Fruit fly (Drosophila melanogaster) whole organism, prepupa: Measurements from ENCODE around the gene Kul.

ENCODE experiments used
- Blimp-1 ChIP-seq: fragments of 200-800 bp; sonication (Bioruptor generic); optimal IDR thresholded peaks from 3 replicates; lab custom pipeline; 2017; ENCODE audit warnings: missing biosample characterization, missing genetic modification characterization, mild to moderate bottlenecking, moderate library complexity, missing genetic modification reagents
- CG10631 ChIP-seq: fragments of 200-800 bp; sonication (Bioruptor generic); optimal IDR thresholded peaks from 2 replicates; lab custom pipeline; 2016; ENCODE audit warnings: missing biosample characterization, missing genetic modification characterization
- CG10669 ChIP-seq: fragments of 200-800 bp; sonication (Bioruptor generic); optimal IDR thresholded peaks from 3 replicates; lab custom pipeline; 2018; ENCODE audit warnings: missing biosample characterization, mild to moderate bottlenecking, missing genetic modification characterization, moderate library complexity
- CG11902 ChIP-seq: fragments of 200-800 bp; sonication (Bioruptor generic); optimal IDR thresholded peaks from 3 replicates; lab custom pipeline; 2016; ENCODE audit warnings: missing biosample characterization, missing genetic modification characterization
- CG15336 ChIP-seq: fragments of 200-800 bp; sonication (Bioruptor generic); IDR thresholded peaks from 2 replicates; pipeline ENCODE4 v1.3.6; 2022; ENCODE audit warnings: missing biosample characterization, missing genetic modification characterization
- CG16779 ChIP-seq: fragments of 200-800 bp; sonication (Bioruptor generic); optimal IDR thresholded peaks from 3 replicates; lab custom pipeline; 2017; ENCODE audit warnings: missing biosample characterization, mild to moderate bottlenecking, missing genetic modification characterization
- CG3032 ChIP-seq: fragments of 200-800 bp; optimal IDR thresholded peaks from 2 replicates; lab custom pipeline; 2019; ENCODE audit warnings: missing biosample characterization, mild to moderate bottlenecking, missing genetic modification characterization, moderate library complexity
- CG31627 ChIP-seq: fragments of 200-800 bp; sonication (Bioruptor generic); optimal IDR thresholded peaks from 3 replicates; lab custom pipeline; 2016; ENCODE audit warnings: missing biosample characterization, missing genetic modification characterization
- CG32006 ChIP-seq: fragments of 200-800 bp; sonication (Bioruptor generic); optimal IDR thresholded peaks from 3 replicates; lab custom pipeline; 2017; ENCODE audit warnings: missing biosample characterization, mild to moderate bottlenecking, missing genetic modification characterization
- CG34406 ChIP-seq: fragments of 200-800 bp; sonication (Bioruptor generic); optimal IDR thresholded peaks from 3 replicates; lab custom pipeline; 2016; ENCODE audit warnings: missing biosample characterization, missing genetic modification characterization
- CG3919 ChIP-seq: fragments of 200-800 bp; sonication (Bioruptor generic); optimal IDR thresholded peaks from 3 replicates; lab custom pipeline; 2016; ENCODE audit warnings: missing biosample characterization, missing genetic modification characterization
- CG4318 ChIP-seq: fragments of 200-800 bp; sonication (Bioruptor generic); optimal IDR thresholded peaks from 3 replicates; lab custom pipeline; 2017; ENCODE audit warnings: missing biosample characterization, mild to moderate bottlenecking, missing genetic modification characterization
- CG6276 ChIP-seq: fragments of 200-800 bp; sonication (Bioruptor generic); optimal IDR thresholded peaks from 2 replicates; lab custom pipeline; 2017; ENCODE audit warnings: missing biosample characterization, mild to moderate bottlenecking, missing genetic modification characterization
- CG6792 ChIP-seq: fragments of 200-800 bp; sonication (Bioruptor generic); optimal IDR thresholded peaks from 3 replicates; lab custom pipeline; 2016; ENCODE audit warnings: missing biosample characterization, missing genetic modification characterization
- CG6808 ChIP-seq: fragments of 200-800 bp; sonication (Bioruptor generic); optimal IDR thresholded peaks from 3 replicates; lab custom pipeline; 2017; ENCODE audit warnings: missing biosample characterization, missing genetic modification characterization, mild to moderate bottlenecking, moderate library complexity, missing genetic modification reagents
- CG6854 ChIP-seq: fragments of 200-800 bp; sonication (Bioruptor generic); optimal IDR thresholded peaks from 2 replicates; lab custom pipeline; 2017; ENCODE audit warnings: missing biosample characterization, mild to moderate bottlenecking, missing genetic modification characterization
- CG7368 ChIP-seq: fragments of 200-800 bp; sonication (Bioruptor generic); optimal IDR thresholded peaks from 3 replicates; lab custom pipeline; 2016; ENCODE audit warnings: missing biosample characterization, missing genetic modification characterization
- CG8119 ChIP-seq: fragments of 200-800 bp; sonication (Bioruptor generic); IDR thresholded peaks from 3 replicates; pipeline ENCODE4 v1.3.6; 2022; ENCODE audit warnings: missing biosample characterization, missing genetic modification characterization
- CG8319 ChIP-seq: fragments of 200-800 bp; sonication (Bioruptor generic); optimal IDR thresholded peaks from 3 replicates; lab custom pipeline; 2016; ENCODE audit warnings: missing biosample characterization, missing genetic modification characterization
- CG8632 ChIP-seq: fragments of 200-800 bp; sonication (Bioruptor generic); optimal IDR thresholded peaks from 3 replicates; lab custom pipeline; 2016; ENCODE audit warnings: missing biosample characterization, missing genetic modification characterization
- CG9139 ChIP-seq: fragments of 200-800 bp; sonication (Bioruptor generic); optimal IDR thresholded peaks from 3 replicates; lab custom pipeline; 2017; ENCODE audit warnings: missing biosample characterization, mild to moderate bottlenecking, missing genetic modification characterization
- Eip75B ChIP-seq: fragments of 200-800 bp; sonication (Bioruptor generic); optimal IDR thresholded peaks from 3 replicates; lab custom pipeline; 2016; ENCODE audit warnings: missing biosample characterization, missing genetic modification characterization
- Eip78C ChIP-seq: fragments of 200-800 bp; sonication (Bioruptor generic); peaks from one replicate; lab custom pipeline; 2016; ENCODE audit warnings: missing biosample characterization, missing genetic modification characterization
- Ets21C ChIP-seq: fragments of 200-800 bp; sonication (Bioruptor generic); optimal IDR thresholded peaks from 3 replicates; lab custom pipeline; 2016; ENCODE audit warnings: missing biosample characterization, missing genetic modification characterization
- Ets96B ChIP-seq: fragments of 200-800 bp; optimal IDR thresholded peaks from 2 replicates; lab custom pipeline; 2019; ENCODE audit warnings: missing biosample characterization, mild to moderate bottlenecking, missing genetic modification characterization, moderate library complexity
- Gug ChIP-seq: fragments of 200-800 bp; sonication (Bioruptor generic); IDR thresholded peaks from 2 replicates; pipeline ENCODE4 v1.3.6; 2022; ENCODE audit warnings: missing biosample characterization, missing genetic modification characterization
- Hr38 ChIP-seq: sonication (Bioruptor generic); optimal IDR thresholded peaks from 2 replicates; lab custom pipeline; 2016; ENCODE audit warnings: missing biosample characterization, missing genetic modification characterization
- Hr4 ChIP-seq: fragments of 200-800 bp; sonication (Bioruptor generic); optimal IDR thresholded peaks from 3 replicates; lab custom pipeline; 2016; ENCODE audit warnings: missing biosample characterization, missing genetic modification characterization
- Met ChIP-seq: fragments of 200-800 bp; sonication (Bioruptor generic); optimal IDR thresholded peaks from 3 replicates; lab custom pipeline; 2016; ENCODE audit warnings: missing biosample characterization, missing genetic modification characterization
- OdsH ChIP-seq: fragments of 200-800 bp; sonication (Bioruptor generic); optimal IDR thresholded peaks from 3 replicates; lab custom pipeline; 2016; ENCODE audit warnings: missing biosample characterization, missing genetic modification characterization
- Smox ChIP-seq: fragments of 200-800 bp; sonication (Bioruptor generic); optimal IDR thresholded peaks from 3 replicates; lab custom pipeline; 2016; ENCODE audit warnings: missing biosample characterization, missing genetic modification characterization
- Sox102F ChIP-seq: fragments of 200-800 bp; sonication (Bioruptor generic); optimal IDR thresholded peaks from 2 replicates; lab custom pipeline; 2016; ENCODE audit warnings: missing biosample characterization, mild to moderate bottlenecking, missing genetic modification characterization
- Sox14 ChIP-seq: fragments of 200-800 bp; sonication (Bioruptor generic); optimal IDR thresholded peaks from 3 replicates; lab custom pipeline; 2016; ENCODE audit warnings: missing biosample characterization, missing genetic modification characterization
- Sox15 ChIP-seq: fragments of 200-800 bp; sonication (Bioruptor generic); optimal IDR thresholded peaks from 3 replicates; lab custom pipeline; 2016; ENCODE audit warnings: missing biosample characterization, missing genetic modification characterization
- achi ChIP-seq: fragments of 200-800 bp; sonication (Bioruptor generic); optimal IDR thresholded peaks from 3 replicates; lab custom pipeline; 2016; ENCODE audit warnings: missing biosample characterization, missing genetic modification characterization
- cyc ChIP-seq: fragments of 200-800 bp; sonication (Bioruptor generic); optimal IDR thresholded peaks from 3 replicates; lab custom pipeline; 2016; ENCODE audit warnings: missing biosample characterization, missing genetic modification characterization
- dac ChIP-seq: fragments of 200-800 bp; sonication (Bioruptor generic); optimal IDR thresholded peaks from 2 replicates; lab custom pipeline; 2017; ENCODE audit warnings: missing biosample characterization, mild to moderate bottlenecking, missing genetic modification characterization
- eg ChIP-seq: fragments of 200-800 bp; sonication (Bioruptor generic); IDR thresholded peaks from 3 replicates; pipeline ENCODE4 v1.3.6; 2022; ENCODE audit warnings: missing biosample characterization, missing genetic modification characterization
- esn ChIP-seq: fragments of 200-800 bp; sonication (Bioruptor generic); optimal IDR thresholded peaks from 2 replicates; lab custom pipeline; 2016; ENCODE audit warnings: missing biosample characterization, mild to moderate bottlenecking, missing genetic modification characterization, moderate library complexity
- fd59A ChIP-seq: fragments of 200-800 bp; sonication (Bioruptor generic); optimal IDR thresholded peaks from 2 replicates; lab custom pipeline; 2017; ENCODE audit warnings: missing biosample characterization, mild to moderate bottlenecking, missing genetic modification characterization, missing genetic modification reagents
- fd85E ChIP-seq: fragments of 200-800 bp; sonication (Bioruptor generic); optimal IDR thresholded peaks from 3 replicates; lab custom pipeline; 2016; ENCODE audit warnings: missing biosample characterization, missing genetic modification characterization
- fkh ChIP-seq: fragments of 200-800 bp; sonication (Bioruptor generic); optimal IDR thresholded peaks from 3 replicates; lab custom pipeline; 2017; ENCODE audit warnings: missing biosample characterization, mild to moderate bottlenecking, missing genetic modification characterization, moderate library complexity
- net ChIP-seq: fragments of 200-800 bp; sonication (Bioruptor generic); optimal IDR thresholded peaks from 3 replicates; lab custom pipeline; 2016; ENCODE audit warnings: missing biosample characterization, missing genetic modification characterization
- spab ChIP-seq: fragments of 200-800 bp; sonication (Bioruptor generic); optimal IDR thresholded peaks from 2 replicates; lab custom pipeline; 2017; ENCODE audit warnings: missing biosample characterization, mild to moderate bottlenecking, missing genetic modification characterization, missing genetic modification reagents
- svp ChIP-seq: fragments of 200-800 bp; sonication (Bioruptor generic); peaks from one replicate; lab custom pipeline; 2016; ENCODE audit warnings: missing biosample characterization, missing genetic modification characterization
- topi ChIP-seq: fragments of 200-800 bp; sonication (Bioruptor generic); optimal IDR thresholded peaks from 3 replicates; lab custom pipeline; 2016; ENCODE audit warnings: missing biosample characterization, missing genetic modification characterization
- vri ChIP-seq: fragments of 200-800 bp; sonication (Bioruptor generic); optimal IDR thresholded peaks from 3 replicates; lab custom pipeline; 2016; ENCODE audit warnings: missing biosample characterization, mild to moderate bottlenecking, missing genetic modification characterization

The Kul gene

dm6 chr3R:29772090-29772794 is 46.6 kb downstream of the Kul start (continued):
- TF ChIP-seq CG8632 (no peak), vri (no peak), Ets21C (GFP tag; lab: Kevin White, UChicago) (peak; percentile 10), Eip75B (GFP tag; lab: Kevin White, UChicago) (peak; percentile 18), CG6808 (GFP tag; lab: Kevin White, UChicago) (peak; percentile 63), eg (GFP tag; lab: Robert Waterston, UW) (no peak; the same call in 2 of the 3 replicates), CG15336 (GFP tag; lab: Robert Waterston, UW) (no peak), topi (GFP tag; lab: Kevin White, UChicago) (peak; percentile 52), Sox14 (GFP tag; lab: Kevin White, UChicago) (no peak), CG10669 (GFP tag; lab: Kevin White, UChicago) (peak; percentile 33), CG6792 (GFP tag; lab: Kevin White, UChicago) (peak; percentile 30), Met (GFP tag; lab: Kevin White, UChicago) (peak; percentile 57), Hr4 (GFP tag; lab: Kevin White, UChicago) (no peak), CG6854 (GFP tag; lab: Kevin White, UChicago) (no peak), CG16779 (no peak), CG31627 (GFP tag; lab: Kevin White, UChicago) (peak; percentile 40), Eip78C (GFP tag; lab: Kevin White, UChicago) (peak; percentile 93), Smox (peak; percentile 36), CG34406 (peak; percentile 30), CG10631 (GFP tag; lab: Kevin White, UChicago) (peak; percentile 65), Sox102F (GFP tag; lab: Kevin White, UChicago) (no peak), net (no peak), achi (peak; percentile 69), CG3032 (tag; lab: Kevin White, UChicago) (peak; percentile 52), CG4318 (GFP tag; lab: Kevin White, UChicago) (peak; percentile 48), fkh (GFP tag; lab: Kevin White, UChicago) (no peak), Sox15 (no peak), CG32006 (GFP tag; lab: Kevin White, UChicago) (peak; percentile 61), CG3919 (GFP tag; lab: Kevin White, UChicago) (peak; percentile 24), esn (peak; percentile 66), CG8319 (no peak), dac (GFP tag; lab: Kevin White, UChicago) (no peak), svp (GFP tag; lab: Kevin White, UChicago) (peak; percentile 71), CG9139 (GFP tag; lab: Kevin White, UChicago) (no peak), Blimp-1 (peak; percentile 16), Gug (GFP tag; lab: Robert Waterston, UW) (no peak), Hr38 (GFP tag; lab: Kevin White, UChicago) (no peak)

dm6 chr3R:29772795-29773331 is 47.2 kb downstream of the Kul start:
- TF ChIP-seq CG6276 (GFP tag; lab: Kevin White, UChicago) (peak; percentile 49), Gug (GFP tag; lab: Robert Waterston, UW) (peak; percentile 51), Smox (no peak), Eip75B (GFP tag; lab: Kevin White, UChicago) (no peak), fd59A (GFP tag; lab: Kevin White, UChicago) (no peak), CG8119 (GFP tag; lab: Robert Waterston, UW) (peak; percentile 65), Blimp-1 (peak; percentile 76), Sox14 (GFP tag; lab: Kevin White, UChicago) (peak; percentile 29), vri (peak; percentile 67), Ets96B (tag; lab: Kevin White, UChicago) (no peak), CG6854 (GFP tag; lab: Kevin White, UChicago) (peak; percentile 70), Sox102F (GFP tag; lab: Kevin White, UChicago) (no peak), CG11902 (GFP tag; lab: Kevin White, UChicago) (no peak), spab (no peak), fkh (GFP tag; lab: Kevin White, UChicago) (peak; percentile 83), fd85E (GFP tag; lab: Kevin White, UChicago) (no peak), Hr4 (GFP tag; lab: Kevin White, UChicago) (no peak), CG15336 (GFP tag; lab: Robert Waterston, UW) (peak; percentile 63), CG32006 (GFP tag; lab: Kevin White, UChicago) (no peak), Met (GFP tag; lab: Kevin White, UChicago) (no peak), CG8319 (no peak), eg (GFP tag; lab: Robert Waterston, UW) (peak; percentile 53; the same call in 1 of the 3 replicates), CG7368 (peak; percentile 27), cyc (GFP tag; lab: Kevin White, UChicago) (no peak), dac (GFP tag; lab: Kevin White, UChicago) (no peak), achi (no peak), CG6792 (GFP tag; lab: Kevin White, UChicago) (no peak), OdsH (no peak), CG10669 (GFP tag; lab: Kevin White, UChicago) (no peak), topi (GFP tag; lab: Kevin White, UChicago) (no peak)
